Fruit fly (Drosophila melanogaster) whole organism, embryonic: ENCODE measurements around the gene Kyat.

Experiments
- Atf3 ChIP-seq: fragments of 200-800 bp; sonication (Bioruptor generic); optimal IDR thresholded peaks from 3 replicates; lab custom pipeline; 2016; ENCODE audit warnings: missing biosample characterization, missing genetic modification characterization
- CG10274 ChIP-seq: fragments of 200-800 bp; sonication (Bioruptor generic); optimal IDR thresholded peaks from 3 replicates; lab custom pipeline; 2017; ENCODE audit warnings: missing biosample characterization, mild to moderate bottlenecking, missing genetic modification characterization
- CG10543 ChIP-seq: fragments of 200-800 bp; sonication (Bioruptor generic); optimal IDR thresholded peaks from 3 replicates; lab custom pipeline; 2017; ENCODE audit warnings: missing biosample characterization, mild to moderate bottlenecking, missing genetic modification characterization, moderate library complexity
- CG11093 ChIP-seq: fragments of 200-800 bp; sonication (Bioruptor generic); IDR thresholded peaks from 3 replicates; pipeline ENCODE4 v1.3.6; 2022; ENCODE audit warnings: missing biosample characterization, missing genetic modification characterization
- CG11560 ChIP-seq: fragments of 200-800 bp; sonication (Bioruptor generic); IDR thresholded peaks from 3 replicates; pipeline ENCODE4 v1.3.6; 2022; ENCODE audit warnings: missing biosample characterization, missing genetic modification characterization
- CG11696 ChIP-seq: fragments of 200-800 bp; sonication (Bioruptor generic); IDR thresholded peaks from 2 replicates; pipeline ENCODE4 v1.3.6; 2022; ENCODE audit warnings: missing biosample characterization, missing genetic modification characterization
- CG12071 ChIP-seq: fragments of 200-800 bp; sonication (Bioruptor generic); optimal IDR thresholded peaks from 3 replicates; lab custom pipeline; 2018; ENCODE audit warnings: missing biosample characterization, mild to moderate bottlenecking, missing genetic modification characterization
- CG12219 ChIP-seq: fragments of 200-800 bp; sonication (Bioruptor generic); optimal IDR thresholded peaks from 3 replicates; lab custom pipeline; 2018; ENCODE audit warnings: missing biosample characterization, mild to moderate bottlenecking, missing genetic modification characterization
- CG13123 ChIP-seq: fragments of 200-800 bp; sonication (Bioruptor generic); optimal IDR thresholded peaks from 2 replicates; lab custom pipeline; 2016; ENCODE audit warnings: missing biosample characterization, missing genetic modification characterization
- CG13287 ChIP-seq: fragments of 200-800 bp; sonication (Bioruptor generic); IDR thresholded peaks from 2 replicates; pipeline ENCODE4 v1.3.6; 2022; ENCODE audit warnings: missing biosample characterization, missing genetic modification characterization; ENCODE audit not compliant: partially characterized antibody
- CG14014 ChIP-seq: fragments of 200-800 bp; sonication (Bioruptor generic); IDR thresholded peaks from 2 replicates; pipeline ENCODE4 v1.3.6; 2022; ENCODE audit warnings: missing biosample characterization, missing genetic modification characterization
- CG14050 ChIP-seq: fragments of 200-800 bp; sonication (Bioruptor generic); IDR thresholded peaks from 3 replicates; pipeline ENCODE4 v1.3.6; 2022; ENCODE audit warnings: missing biosample characterization, missing genetic modification characterization
- CG15696 ChIP-seq: fragments of 200-800 bp; sonication (Bioruptor generic); optimal IDR thresholded peaks from 2 replicates; lab custom pipeline; 2019; ENCODE audit warnings: missing biosample characterization, mild to moderate bottlenecking, missing genetic modification characterization, moderate library complexity
- CG17385 ChIP-seq: fragments of 200-800 bp; sonication (Bioruptor generic); optimal IDR thresholded peaks from 3 replicates; lab custom pipeline; 2018; ENCODE audit warnings: missing biosample characterization, mild to moderate bottlenecking, missing genetic modification characterization
- CG17802 ChIP-seq: fragments of 200-800 bp; sonication (Bioruptor generic); optimal IDR thresholded peaks from 2 replicates; lab custom pipeline; 2018; ENCODE audit warnings: missing biosample characterization, mild to moderate bottlenecking, missing genetic modification characterization, moderate library complexity
- CG18619 ChIP-seq: fragments of 200-800 bp; sonication (Bioruptor generic); optimal IDR thresholded peaks from 3 replicates; lab custom pipeline; 2017; ENCODE audit warnings: missing biosample characterization, mild to moderate bottlenecking, missing genetic modification characterization
- CG2875 ChIP-seq: fragments of 200-800 bp; sonication (Bioruptor generic); optimal IDR thresholded peaks from 2 replicates; lab custom pipeline; 2017; ENCODE audit warnings: missing biosample characterization, mild to moderate bottlenecking, missing genetic modification characterization, missing genetic modification reagents
- CG30431 ChIP-seq: fragments of 200-800 bp; sonication (Bioruptor generic); optimal IDR thresholded peaks from 2 replicates; lab custom pipeline; 2017; ENCODE audit warnings: missing biosample characterization, missing genetic modification characterization
- CG4617 ChIP-seq: fragments of 200-800 bp; sonication (Bioruptor generic); optimal IDR thresholded peaks from 3 replicates; lab custom pipeline; 2016; ENCODE audit warnings: missing biosample characterization, missing genetic modification characterization, borderline replicate concordance
- CTCF ChIP-seq: fragments of 200-800 bp; sonication (Bioruptor generic); optimal IDR thresholded peaks from 2 replicates; lab custom pipeline; 2017; ENCODE audit warnings: missing biosample characterization, mild to moderate bottlenecking, missing genetic modification characterization, moderate library complexity
- D19A ChIP-seq: fragments of 200-800 bp; optimal IDR thresholded peaks from 3 replicates; lab custom pipeline; 2019; ENCODE audit warnings: missing biosample characterization, mild to moderate bottlenecking, missing genetic modification characterization, moderate library complexity
- Dip3 ChIP-seq: fragments of 200-800 bp; sonication (Bioruptor generic); optimal IDR thresholded peaks from 3 replicates; lab custom pipeline; 2016; ENCODE audit warnings: missing biosample characterization, missing genetic modification characterization
- Dll ChIP-seq: fragments of 200-800 bp; sonication (Bioruptor generic); IDR thresholded peaks from 4 replicates; pipeline ENCODE4 v1.3.6; 2022; ENCODE audit warnings: missing biosample characterization, missing genetic modification characterization; ENCODE audit not compliant: partially characterized antibody
- Doc3 ChIP-seq: fragments of 200-800 bp; sonication (Bioruptor generic); IDR thresholded peaks from 3 replicates; pipeline ENCODE4 v1.3.6; 2022; ENCODE audit warnings: missing biosample characterization, missing genetic modification characterization; ENCODE audit not compliant: partially characterized antibody
- GATAe ChIP-seq: fragments of 200-800 bp; sonication (Bioruptor generic); conservative IDR thresholded peaks from 2 replicates; pipeline ENCODE4 v1.3.6; 2022; ENCODE audit warnings: missing biosample characterization, missing genetic modification characterization
- Gsc ChIP-seq: fragments of 200-800 bp; sonication (Bioruptor generic); IDR thresholded peaks from 2 replicates; pipeline ENCODE4 v1.3.6; 2022; ENCODE audit warnings: missing biosample characterization, missing genetic modification characterization
- Hand ChIP-seq: fragments of 200-800 bp; sonication (Bioruptor generic); optimal IDR thresholded peaks from 2 replicates; lab custom pipeline; 2017; ENCODE audit warnings: mild to moderate bottlenecking, missing biosample characterization, missing genetic modification reagents, missing genetic modification characterization
- HmgZ ChIP-seq: fragments of 200-800 bp; sonication (Bioruptor generic); optimal IDR thresholded peaks from 2 replicates; lab custom pipeline; 2018; ENCODE audit warnings: missing biosample characterization, mild to moderate bottlenecking, missing genetic modification characterization
- MESR4 ChIP-seq: fragments of 200-800 bp; sonication (Bioruptor generic); optimal IDR thresholded peaks from 2 replicates; lab custom pipeline; 2018; ENCODE audit warnings: missing biosample characterization, mild to moderate bottlenecking, missing genetic modification characterization, moderate library complexity
- Med ChIP-seq: fragments of 200-800 bp; sonication (Bioruptor generic); peaks from one replicate; lab custom pipeline; 2016; ENCODE audit warnings: missing biosample characterization, missing genetic modification characterization, mild to moderate bottlenecking, inconsistent platforms, moderate library complexity
- Sry-δ ChIP-seq: fragments of 200-800 bp; sonication (Bioruptor generic); optimal IDR thresholded peaks from 2 replicates; lab custom pipeline; 2016; ENCODE audit warnings: missing biosample characterization, missing genetic modification characterization
- amos ChIP-seq: fragments of 200-800 bp; sonication (Bioruptor generic); IDR thresholded peaks from 2 replicates; pipeline ENCODE4 v1.3.6; 2022; ENCODE audit warnings: missing biosample characterization, missing genetic modification characterization; ENCODE audit not compliant: partially characterized antibody
- ase ChIP-seq: fragments of 200-800 bp; sonication (Bioruptor generic); IDR thresholded peaks from 3 replicates; pipeline ENCODE4 v1.3.6; 2022; ENCODE audit warnings: missing biosample characterization, missing genetic modification characterization
- ato ChIP-seq: fragments of 200-800 bp; sonication (Bioruptor generic); IDR thresholded peaks from 2 replicates; pipeline ENCODE4 v1.3.6; 2022; ENCODE audit warnings: missing biosample characterization, missing genetic modification characterization; ENCODE audit not compliant: partially characterized antibody
- bigmax ChIP-seq: fragments of 200-800 bp; sonication (Bioruptor generic); optimal IDR thresholded peaks from 2 replicates; lab custom pipeline; 2018; ENCODE audit warnings: missing biosample characterization, mild to moderate bottlenecking, missing genetic modification characterization
- dysf ChIP-seq: fragments of 200-800 bp; sonication (Bioruptor generic); IDR thresholded peaks from 3 replicates; pipeline ENCODE4 v1.3.6; 2022; ENCODE audit warnings: missing biosample characterization, missing genetic modification characterization
- gcm2 ChIP-seq: fragments of 200-800 bp; sonication (Bioruptor generic); optimal IDR thresholded peaks from 2 replicates; lab custom pipeline; 2016; ENCODE audit warnings: missing biosample characterization, missing genetic modification characterization
- grau ChIP-seq: fragments of 200-800 bp; optimal IDR thresholded peaks from 3 replicates; lab custom pipeline; 2019; ENCODE audit warnings: missing biosample characterization, mild to moderate bottlenecking, missing genetic modification characterization, moderate library complexity
- insv ChIP-seq, 2 experiments: fragments of 200-800 bp; sonication (Bioruptor generic); optimal IDR thresholded peaks; 3 replicates each; lab custom pipeline; 2016 to 2018; ENCODE audit warnings: missing biosample characterization in 2 of 2, missing genetic modification characterization in 2 of 2
- kay ChIP-seq: fragments of 200-800 bp; sonication (Bioruptor generic); optimal IDR thresholded peaks from 2 replicates; lab custom pipeline; 2016; ENCODE audit warnings: missing biosample characterization, missing genetic modification characterization
- maf-S ChIP-seq: fragments of 200-800 bp; sonication (Bioruptor generic); optimal IDR thresholded peaks from 2 replicates; lab custom pipeline; 2016; ENCODE audit warnings: missing biosample characterization, missing genetic modification characterization
- pnt ChIP-seq: fragments of 200-800 bp; sonication (Bioruptor generic); optimal IDR thresholded peaks from 3 replicates; lab custom pipeline; 2016; ENCODE audit warnings: missing biosample characterization, missing genetic modification characterization
- sc ChIP-seq, 3 experiments: fragments of >200 bp in 2 of 3; fragments of 200-800 bp in 1 of 3; sonication (Bioruptor generic) in 1 of 3; optimal IDR thresholded peaks; 2 replicates in 2 of 3; 3 replicates in 1 of 3; lab custom pipeline; 2017; ENCODE audit warnings: mild to moderate bottlenecking in 1 of 3, missing biosample characterization in 1 of 3, missing genetic modification characterization in 1 of 3, missing genetic modification reagents in 1 of 3
- so ChIP-seq: fragments of 200-800 bp; sonication (Bioruptor generic); IDR thresholded peaks from 3 replicates; pipeline ENCODE4 v1.3.6; 2022; ENCODE audit warnings: missing biosample characterization, missing genetic modification characterization
- sug ChIP-seq: fragments of 200-800 bp; optimal IDR thresholded peaks from 2 replicates; lab custom pipeline; 2019; ENCODE audit warnings: missing biosample characterization, mild to moderate bottlenecking, missing genetic modification characterization, moderate library complexity
- tgo ChIP-seq: fragments of 200-800 bp; sonication (Bioruptor generic); IDR thresholded peaks from 3 replicates; pipeline ENCODE4 v1.3.6; 2022; ENCODE audit warnings: missing biosample characterization, missing genetic modification characterization
- zf30C ChIP-seq: fragments of 200-800 bp; sonication (Bioruptor generic); optimal IDR thresholded peaks from 3 replicates; lab custom pipeline; 2018; ENCODE audit warnings: missing biosample characterization, mild to moderate bottlenecking, missing genetic modification characterization

The Kyat gene

dm6 chr3R:11778012-11778865 is 44.1 kb downstream of the Kyat start (continued):
- TF ChIP-seq CG17802 (peak; percentile 0), CG13287 (GFP tag; lab: Robert Waterston, UW) (peak; percentile 32; the same call in 1 of the 2 replicates), CG4617 (peak; percentile 27), Sry-δ (GFP tag; lab: Kevin White, UChicago) (no peak), CG10543 (peak; percentile 73), Gsc (peak; percentile 33; the same call in 1 of the 2 replicates), sc (optimal IDR thresholded peaks at IDR 0.05; lab: Kevin White, UChicago) (no peak), sc (GFP tag; optimal IDR thresholded peaks at IDR 0.05; lab: Kevin White, UChicago) (peak; percentile 87), CG10274 (peak; percentile 11), CG17385 (peak; percentile 49), CG15696 (tag; lab: Kevin White, UChicago) (peak; percentile 71), Dip3 (GFP tag; lab: Kevin White, UChicago) (no peak), sug (peak; percentile 57), CTCF (GFP tag; lab: Kevin White, UChicago) (no peak), Hand (GFP tag; lab: Kevin White, UChicago) (peak; percentile 68), Dll (GFP tag; lab: Robert Waterston, UW) (peak; percentile 33; the same call in 1 of the 4 replicates), so (no peak), pnt (GFP tag; lab: Kevin White, UChicago) (peak; percentile 40), kay (peak; percentile 13), CG12219 (GFP tag; lab: Kevin White, UChicago) (no peak), MESR4 (GFP tag; lab: Kevin White, UChicago) (peak; percentile 14), CG14014 (GFP tag; lab: Robert Waterston, UW) (no peak; the same call in 1 of the 2 replicates), ato (GFP tag; lab: Robert Waterston, UW) (peak; percentile 59; the same call in 1 of the 2 replicates), tgo (peak; percentile 57; the same call in 2 of the 3 replicates), CG11696 (GFP tag; lab: Robert Waterston, UW) (no peak), CG11093 (GFP tag; lab: Robert Waterston, UW) (peak; percentile 45; the same call in 1 of the 3 replicates), CG11560 (tag; lab: Robert Waterston, UW) (no peak), D19A (tag; lab: Kevin White, UChicago) (peak; percentile 41), Atf3 (GFP tag; lab: Kevin White, UChicago) (no peak), maf-S (GFP tag; lab: Kevin White, UChicago) (no peak), CG13123 (GFP tag; lab: Kevin White, UChicago) (peak; percentile 27), CG14050 (GFP tag; lab: Robert Waterston, UW) (0 out of 3 replicates have a peak, but pooled peaks have one; percentile 8), GATAe (GFP tag; lab: Robert Waterston, UW) (no peak), Doc3 (no peak), Med (GFP tag; lab: Kevin White, UChicago) (peak; percentile 94), bigmax (peak; percentile 28), dysf (GFP tag; lab: Robert Waterston, UW) (peak; percentile 47; the same call in 2 of the 3 replicates), CG18619 (GFP tag; lab: Kevin White, UChicago) (peak; percentile 78), CG30431 (peak; percentile 65), CG2875 (peak; percentile 23), insv (GFP tag; optimal IDR thresholded peaks at IDR 0.05; lab: Kevin White, UChicago) (peak in 1 of 2 experiments; percentile 34), ase (GFP tag; lab: Robert Waterston, UW) (0 out of 3 replicates have a peak, but pooled peaks have one; percentile 21), HmgZ (tag; lab: Kevin White, UChicago) (peak; percentile 9), CG12071 (GFP tag; lab: Kevin White, UChicago) (peak; percentile 8), gcm2 (GFP tag; lab: Kevin White, UChicago) (peak; percentile 49), amos (peak; percentile 53), grau (tag; lab: Kevin White, UChicago) (peak; percentile 70), zf30C (GFP tag; lab: Kevin White, UChicago) (peak; percentile 52)
